Fruit fly (Drosophila melanogaster): ENCODE results near the gene mbo.

The mbo gene

DNA sequence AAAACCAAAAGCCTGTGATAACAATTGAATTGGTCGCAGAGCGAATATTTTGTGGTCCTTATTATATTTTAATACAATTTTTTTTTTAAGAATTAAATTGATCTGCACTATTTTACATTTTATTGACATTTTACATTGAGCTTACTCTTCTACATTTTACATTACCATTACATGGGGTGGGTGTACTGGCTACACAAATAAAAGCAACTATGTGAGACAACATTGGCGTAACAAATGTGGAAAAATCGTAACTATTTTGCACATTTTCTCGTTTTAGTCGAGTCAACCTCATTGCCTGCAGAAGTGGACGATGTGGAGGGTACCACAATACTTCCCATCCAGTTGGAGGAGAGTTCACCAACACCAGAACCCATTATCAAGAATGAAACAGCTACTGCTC is 28.3 kb downstream of the mbo start (continued):
- TF ChIP-seq CG9437 (GFP tag; optimal IDR thresholded peaks at IDR 0.05): peak; percentile 93
- no peak for TF ChIP-seq h (optimal IDR thresholded peaks at IDR 0.05)
- TF ChIP-seq ranshi (GFP tag; IDR thresholded peaks at IDR 0.05): no peak
- 0 out of 2 replicates have a peak, but pooled peaks have one; percentile 19 for TF ChIP-seq CG3847 (GFP tag; IDR thresholded peaks at IDR 0.05)
- no peak for TF ChIP-seq pzg (GFP tag; optimal IDR thresholded peaks at IDR 0.05)
- no peak for TF ChIP-seq mam (GFP tag; optimal IDR thresholded peaks at IDR 0.05)
- peak; percentile 22 for TF ChIP-seq CG17359 (tag; optimal IDR thresholded peaks at IDR 0.05)
- TF ChIP-seq gcm2 (GFP tag; optimal IDR thresholded peaks at IDR 0.05): no peak
- no peak for TF ChIP-seq CG8944 (GFP tag; optimal IDR thresholded peaks at IDR 0.05)
- peak; percentile 61 for TF ChIP-seq CG14710 (tag; optimal IDR thresholded peaks at IDR 0.05)
- no peak for TF ChIP-seq CG15479 (GFP tag; optimal IDR thresholded peaks at IDR 0.05)
- TF ChIP-seq gfzf (GFP tag; optimal IDR thresholded peaks at IDR 0.05): peak; percentile 15
- TF ChIP-seq CG6254 (GFP tag; optimal IDR thresholded peaks at IDR 0.05): no peak
- no peak for TF ChIP-seq fru (optimal IDR thresholded peaks at IDR 0.05)
- TF ChIP-seq CG32767 (GFP tag; IDR thresholded peaks at IDR 0.05): no peak
- no peak for TF ChIP-seq CG8924 (tag; optimal IDR thresholded peaks at IDR 0.05)
- no peak for TF ChIP-seq CG31365 (tag; optimal IDR thresholded peaks at IDR 0.05)
- no peak for TF ChIP-seq Sox100B (GFP tag; optimal IDR thresholded peaks at IDR 0.05)
- no peak for TF ChIP-seq CG17361 (GFP tag; IDR thresholded peaks at IDR 0.05)
- peak in 1 of 2 experiments; percentile 10 for TF ChIP-seq chif (GFP tag; optimal IDR thresholded peaks at IDR 0.05)
- no peak for TF ChIP-seq BEAF-32 (GFP tag; optimal IDR thresholded peaks at IDR 0.05)
- TF ChIP-seq Ssrp (tag; optimal IDR thresholded peaks at IDR 0.05): peak; percentile 1
- TF ChIP-seq Hr78 (GFP tag; optimal IDR thresholded peaks at IDR 0.05): no peak
- no peak for TF ChIP-seq pan (optimal IDR thresholded peaks at IDR 0.05)
- no peak for TF ChIP-seq pan (GFP tag; optimal IDR thresholded peaks at IDR 0.05 in 1 of 2, IDR thresholded peaks at IDR 0.05 in 1 of 2)
- no peak for TF ChIP-seq CG1792 (GFP tag; optimal IDR thresholded peaks at IDR 0.05)
- TF ChIP-seq CG2889 (GFP tag; IDR thresholded peaks at IDR 0.05): no peak
- TF ChIP-seq HmgZ (tag; optimal IDR thresholded peaks at IDR 0.05): peak; percentile 33
- TF ChIP-seq klu (GFP tag; IDR thresholded peaks at IDR 0.05): no peak
- no peak for TF ChIP-seq hth (optimal IDR thresholded peaks at IDR 0.05)
- TF ChIP-seq CG12744 (GFP tag; optimal IDR thresholded peaks at IDR 0.05): no peak
- TF ChIP-seq dati (GFP tag; IDR thresholded peaks at IDR 0.05): no peak
- TF ChIP-seq knrl (GFP tag; IDR thresholded peaks at IDR 0.05; ENCODE audit: partially characterized antibody): peak; percentile 62
- TF ChIP-seq CG33557 (GFP tag; optimal IDR thresholded peaks at IDR 0.05): no peak
- TF ChIP-seq stwl (tag; optimal IDR thresholded peaks at IDR 0.05): peak; percentile 31
- no peak for TF ChIP-seq pho (GFP tag; optimal IDR thresholded peaks at IDR 0.05)
- no peak for TF ChIP-seq CG14667 (GFP tag; IDR thresholded peaks at IDR 0.05)
- no peak for TF ChIP-seq CG17802 (tag; optimal IDR thresholded peaks at IDR 0.05)
- no peak for TF ChIP-seq cg (GFP tag; optimal IDR thresholded peaks at IDR 0.05)
- TF ChIP-seq Dek (tag; optimal IDR thresholded peaks at IDR 0.05): peak; percentile 1
- no peak for TF ChIP-seq MBD-R2 (GFP tag; IDR thresholded peaks at IDR 0.05)
- no peak for TF ChIP-seq gce (GFP tag; IDR thresholded peaks at IDR 0.05)
- no peak for TF ChIP-seq CG13624 (GFP tag; optimal IDR thresholded peaks at IDR 0.05)
- TF ChIP-seq insv (GFP tag; optimal IDR thresholded peaks at IDR 0.05): peak in 1 of 2 experiments; percentile 61
- no peak for TF ChIP-seq CG10431 (GFP tag; optimal IDR thresholded peaks at IDR 0.05)
- no peak for TF ChIP-seq dm (GFP tag; optimal IDR thresholded peaks at IDR 0.05)
- no peak for TF ChIP-seq CG18262 (tag; optimal IDR thresholded peaks at IDR 0.05)
- no peak for TF ChIP-seq mirr (GFP tag; optimal IDR thresholded peaks at IDR 0.05)
- TF ChIP-seq CG10267 (tag; optimal IDR thresholded peaks at IDR 0.05): peak; percentile 7
- TF ChIP-seq CG4424 (GFP tag; optimal IDR thresholded peaks at IDR 0.05): no peak
- TF ChIP-seq crol (GFP tag; IDR thresholded peaks at IDR 0.05): no peak
- TF ChIP-seq wek (GFP tag; optimal IDR thresholded peaks at IDR 0.05): no peak
